Fruit fly (Drosophila melanogaster) whole organism, embryonic: ENCODE data around the gene CG33796.

ENCODE experiments used
- ATbp ChIP-seq: fragments of 200-800 bp; sonication (Bioruptor generic); optimal IDR thresholded peaks from 2 replicates; lab custom pipeline; 2017; ENCODE audit warnings: missing biosample characterization, mild to moderate bottlenecking, missing genetic modification characterization, missing genetic modification reagents
- Ada2b ChIP-seq: fragments of 200-800 bp; sonication (Bioruptor generic); IDR thresholded peaks from 2 replicates; pipeline ENCODE4 v1.3.6; 2022; ENCODE audit warnings: missing biosample characterization, missing genetic modification characterization
- CG10366 ChIP-seq: fragments of 200-800 bp; sonication (Bioruptor generic); IDR thresholded peaks from 2 replicates; pipeline ENCODE4 v1.3.6; 2022; ENCODE audit warnings: missing biosample characterization, missing genetic modification characterization
- CG11504 ChIP-seq: fragments of 200-800 bp; sonication (Bioruptor generic); optimal IDR thresholded peaks from 3 replicates; lab custom pipeline; 2019; ENCODE audit warnings: missing biosample characterization, mild to moderate bottlenecking, missing genetic modification characterization, moderate library complexity
- CG11695 ChIP-seq: fragments of 200-800 bp; sonication (Bioruptor generic); IDR thresholded peaks from 3 replicates; pipeline ENCODE4 v1.3.6; 2022; ENCODE audit warnings: missing biosample characterization, missing genetic modification characterization
- CG12104 ChIP-seq: fragments of 200-800 bp; sonication (Bioruptor generic); optimal IDR thresholded peaks from 3 replicates; lab custom pipeline; 2016; ENCODE audit warnings: missing biosample characterization, missing genetic modification characterization
- CG12219 ChIP-seq: fragments of 200-800 bp; sonication (Bioruptor generic); optimal IDR thresholded peaks from 3 replicates; lab custom pipeline; 2018; ENCODE audit warnings: missing biosample characterization, mild to moderate bottlenecking, missing genetic modification characterization
- CG13775 ChIP-seq: fragments of 200-800 bp; sonication (Bioruptor generic); optimal IDR thresholded peaks from 3 replicates; lab custom pipeline; 2017; ENCODE audit warnings: missing biosample characterization, mild to moderate bottlenecking, missing genetic modification characterization
- CG14014 ChIP-seq: fragments of 200-800 bp; sonication (Bioruptor generic); IDR thresholded peaks from 2 replicates; pipeline ENCODE4 v1.3.6; 2022; ENCODE audit warnings: missing biosample characterization, missing genetic modification characterization
- CG14965 ChIP-seq: fragments of 200-800 bp; sonication (Bioruptor generic); optimal IDR thresholded peaks from 2 replicates; lab custom pipeline; 2016; ENCODE audit warnings: missing biosample characterization, missing genetic modification characterization, borderline replicate concordance
- CG1602 ChIP-seq: fragments of 200-800 bp; sonication (Bioruptor generic); optimal IDR thresholded peaks from 3 replicates; lab custom pipeline; 2016; ENCODE audit warnings: missing biosample characterization, missing genetic modification characterization
- CG17385 ChIP-seq: fragments of 200-800 bp; sonication (Bioruptor generic); optimal IDR thresholded peaks from 3 replicates; lab custom pipeline; 2018; ENCODE audit warnings: missing biosample characterization, mild to moderate bottlenecking, missing genetic modification characterization
- CG31441 ChIP-seq: fragments of 200-800 bp; sonication (Bioruptor generic); IDR thresholded peaks from 2 replicates; pipeline ENCODE4 v1.3.6; 2022; ENCODE audit warnings: missing biosample characterization, missing genetic modification characterization
- CG3838 ChIP-seq: fragments of 200-800 bp; sonication (Bioruptor generic); optimal IDR thresholded peaks from 3 replicates; lab custom pipeline; 2016; ENCODE audit warnings: missing biosample characterization, missing genetic modification characterization
- CG4404 ChIP-seq: fragments of 200-800 bp; sonication (Bioruptor generic); IDR thresholded peaks from 2 replicates; pipeline ENCODE4 v1.3.6; 2022; ENCODE audit warnings: missing biosample characterization, missing genetic modification characterization
- CG8388 ChIP-seq: fragments of 200-800 bp; sonication (Bioruptor generic); optimal IDR thresholded peaks from 2 replicates; lab custom pipeline; 2019; ENCODE audit warnings: missing biosample characterization, mild to moderate bottlenecking, missing genetic modification characterization, moderate library complexity
- D ChIP-seq, 2 experiments: fragments of 200-800 bp in 1 of 2; fragments of >200 bp in 1 of 2; sonication (Bioruptor generic) in 1 of 2; optimal IDR thresholded peaks; 2 replicates in 1 of 2; 3 replicates in 1 of 2; lab custom pipeline; 2017; ENCODE audit warnings: mild to moderate bottlenecking in 1 of 2, missing biosample characterization in 1 of 2, missing genetic modification characterization in 1 of 2, missing genetic modification reagents in 1 of 2
- E2f2 ChIP-seq: fragments of 200-800 bp; sonication (Bioruptor generic); IDR thresholded peaks from 2 replicates; pipeline ENCODE4 v1.3.6; 2022; ENCODE audit warnings: missing biosample characterization, missing genetic modification characterization
- Hand ChIP-seq: fragments of 200-800 bp; sonication (Bioruptor generic); optimal IDR thresholded peaks from 2 replicates; lab custom pipeline; 2017; ENCODE audit warnings: mild to moderate bottlenecking, missing biosample characterization, missing genetic modification reagents, missing genetic modification characterization
- Hr51 ChIP-seq, 2 experiments: fragments of 200-800 bp; sonication (Bioruptor generic); optimal IDR thresholded peaks; 2 replicates in 1 of 2; 3 replicates in 1 of 2; lab custom pipeline; 2016 to 2018; ENCODE audit warnings: missing biosample characterization in 2 of 2, missing genetic modification characterization in 2 of 2, mild to moderate bottlenecking in 1 of 2, moderate library complexity in 1 of 2
- Lpt ChIP-seq: fragments of >200 bp; optimal IDR thresholded peaks from 2 replicates; lab custom pipeline; 2018; ENCODE audit warnings: missing biosample characterization, missing genetic modification characterization
- Med ChIP-seq: fragments of 200-800 bp; sonication (Bioruptor generic); peaks from one replicate; lab custom pipeline; 2016; ENCODE audit warnings: missing biosample characterization, missing genetic modification characterization, mild to moderate bottlenecking, inconsistent platforms, moderate library complexity
- Optix ChIP-seq: fragments of 200-800 bp; sonication (Bioruptor generic); IDR thresholded peaks from 3 replicates; pipeline ENCODE4 v1.3.6; 2022; ENCODE audit warnings: missing biosample characterization, missing genetic modification characterization
- Ptx1 ChIP-seq: fragments of 200-800 bp; sonication (Bioruptor generic); IDR thresholded peaks from 2 replicates; pipeline ENCODE4 v1.3.6; 2022; ENCODE audit warnings: missing biosample characterization, missing genetic modification characterization
- Sox102F ChIP-seq: fragments of 200-800 bp; sonication (Bioruptor generic); optimal IDR thresholded peaks from 2 replicates; lab custom pipeline; 2018; ENCODE audit warnings: missing biosample characterization, mild to moderate bottlenecking, missing genetic modification characterization, moderate library complexity
- ab ChIP-seq: fragments of 200-800 bp; sonication (Bioruptor generic); optimal IDR thresholded peaks from 2 replicates; lab custom pipeline; 2016; ENCODE audit warnings: missing biosample characterization, missing genetic modification characterization
- aop ChIP-seq: fragments of 200-800 bp; sonication (Bioruptor generic); IDR thresholded peaks from 2 replicates; pipeline ENCODE4 v1.3.6; 2022; ENCODE audit warnings: missing biosample characterization, missing genetic modification characterization
- ash1 ChIP-seq: fragments of 200-800 bp; sonication (Bioruptor generic); optimal IDR thresholded peaks from 2 replicates; lab custom pipeline; 2018; ENCODE audit warnings: missing biosample characterization, mild to moderate bottlenecking, missing genetic modification characterization
- az2 ChIP-seq: fragments of 200-800 bp; sonication (Bioruptor generic); optimal IDR thresholded peaks from 3 replicates; lab custom pipeline; 2016; ENCODE audit warnings: missing biosample characterization, missing genetic modification characterization
- bsh ChIP-seq, 2 experiments: fragments of 200-800 bp; sonication (Bioruptor generic); optimal IDR thresholded peaks; 2 replicates each; lab custom pipeline; 2017 to 2018; ENCODE audit warnings: mild to moderate bottlenecking in 2 of 2, missing biosample characterization in 2 of 2, missing genetic modification characterization in 2 of 2, moderate library complexity in 1 of 2
- chinmo ChIP-seq: fragments of 200-800 bp; sonication (Bioruptor generic); IDR thresholded peaks from 4 replicates; pipeline ENCODE4 v1.3.6; 2022; ENCODE audit warnings: missing biosample characterization, missing genetic modification characterization; ENCODE audit not compliant: partially characterized antibody
- gem ChIP-seq: fragments of 200-800 bp; sonication (Bioruptor generic); optimal IDR thresholded peaks from 2 replicates; lab custom pipeline; 2019; ENCODE audit warnings: missing biosample characterization, mild to moderate bottlenecking, missing genetic modification characterization, moderate library complexity
- gro ChIP-seq: fragments of 200-800 bp; sonication (Bioruptor generic); optimal IDR thresholded peaks from 2 replicates; lab custom pipeline; 2016; ENCODE audit warnings: missing biosample characterization, missing genetic modification characterization
- luna ChIP-seq: fragments of 200-800 bp; sonication (Bioruptor generic); optimal IDR thresholded peaks from 2 replicates; lab custom pipeline; 2016; ENCODE audit warnings: missing biosample characterization, missing genetic modification characterization
- nau ChIP-seq: fragments of 200-800 bp; sonication (Bioruptor generic); optimal IDR thresholded peaks from 3 replicates; lab custom pipeline; 2017; ENCODE audit warnings: missing biosample characterization, mild to moderate bottlenecking, missing genetic modification characterization, missing genetic modification reagents
- nerfin-1 ChIP-seq: fragments of 200-800 bp; sonication (Bioruptor generic); optimal IDR thresholded peaks from 3 replicates; lab custom pipeline; 2019; ENCODE audit warnings: missing biosample characterization, mild to moderate bottlenecking, missing genetic modification characterization, moderate library complexity
- nom ChIP-seq: fragments of 200-800 bp; sonication (Bioruptor generic); optimal IDR thresholded peaks from 2 replicates; lab custom pipeline; 2017; ENCODE audit warnings: missing biosample characterization, missing genetic modification characterization, mild to moderate bottlenecking, moderate library complexity, missing genetic modification reagents
- pb ChIP-seq: fragments of 200-800 bp; sonication (Bioruptor generic); optimal IDR thresholded peaks from 3 replicates; lab custom pipeline; 2016; ENCODE audit warnings: missing biosample characterization, missing genetic modification characterization
- prd ChIP-seq, 3 experiments: fragments of >200 bp in 2 of 3; fragments of 200-800 bp in 1 of 3; sonication (Bioruptor generic) in 1 of 3; optimal IDR thresholded peaks in 2 of 3; IDR thresholded peaks in 1 of 3; 2 replicates in 2 of 3; 3 replicates in 1 of 3; pipeline versions ENCODE4 v1.3.6 to Lab custom; 2017 to 2022; ENCODE audit warnings: missing biosample characterization in 1 of 3, missing genetic modification characterization in 1 of 3
- rib ChIP-seq: fragments of 200-800 bp; sonication (Bioruptor generic); IDR thresholded peaks from 2 replicates; pipeline ENCODE4 v1.3.6; 2022; ENCODE audit warnings: missing biosample characterization, missing genetic modification characterization
- slp2 ChIP-seq: fragments of 200-800 bp; sonication (Bioruptor generic); optimal IDR thresholded peaks from 2 replicates; lab custom pipeline; 2016; ENCODE audit warnings: missing biosample characterization, missing genetic modification characterization
- ttk ChIP-seq: fragments of 200-800 bp; sonication (Bioruptor generic); IDR thresholded peaks from 2 replicates; pipeline ENCODE4 v2.1.2; 2022; ENCODE audit warnings: missing biosample characterization, missing genetic modification characterization
- unc-4 ChIP-seq: fragments of 200-800 bp; sonication (Bioruptor generic); IDR thresholded peaks from 2 replicates; pipeline ENCODE4 v1.3.6; 2022; ENCODE audit warnings: missing biosample characterization, missing genetic modification characterization; ENCODE audit not compliant: partially characterized antibody
- vvl ChIP-seq: fragments of 200-800 bp; sonication (Bioruptor generic); IDR thresholded peaks from 2 replicates; pipeline ENCODE4 v1.3.6; 2022; ENCODE audit warnings: missing biosample characterization, missing genetic modification characterization

CG33796 gene

DNA sequence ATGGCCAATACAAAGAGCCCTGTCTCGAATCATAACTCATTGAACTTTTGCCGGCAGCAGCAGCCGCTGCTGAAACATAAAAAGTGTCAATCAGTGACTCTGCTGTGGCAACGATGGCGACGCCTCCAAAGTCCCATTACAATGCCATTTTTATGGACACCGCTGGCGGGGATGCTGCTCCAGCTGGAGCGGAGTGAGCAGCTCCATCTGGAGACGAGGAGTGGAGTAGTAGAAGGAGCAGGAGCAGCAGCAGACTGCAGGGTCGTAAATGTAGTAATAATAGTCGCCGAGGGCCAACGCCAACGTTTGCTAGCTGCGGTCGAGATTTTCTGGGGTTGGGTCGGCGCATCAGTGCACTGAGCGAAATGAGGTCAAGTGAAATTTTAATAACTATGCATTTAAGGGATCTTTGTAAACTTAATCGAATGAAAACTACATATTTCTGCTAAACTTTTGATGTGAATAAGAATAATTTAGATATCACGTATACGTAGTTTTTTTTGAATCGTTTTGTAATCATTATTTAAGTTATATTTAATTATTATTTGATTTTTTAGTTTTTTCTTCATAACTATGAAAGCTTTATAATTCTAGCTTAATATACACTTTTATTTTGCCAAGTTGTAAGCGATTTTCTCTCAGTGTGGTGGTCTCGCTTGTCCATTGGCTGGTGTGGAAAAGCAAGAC lies 1.3 kb downstream of the CG33796 start (continued):
- TF ChIP-seq bsh (GFP tag; optimal IDR thresholded peaks at IDR 0.05; lab: Kevin White, UChicago) (peak in 1 of 2 experiments; percentile 10), CG8388 (no peak), ATbp (GFP tag; lab: Kevin White, UChicago) (peak; percentile 1), CG11695 (no peak), CG31441 (GFP tag; lab: Robert Waterston, UW) (0 out of 2 replicates have a peak, but pooled peaks have one; percentile 12), Hr51 (GFP tag; optimal IDR thresholded peaks at IDR 0.05; lab: Kevin White, UChicago) (peak in 1 of 2 experiments; percentile 4)

DNA sequence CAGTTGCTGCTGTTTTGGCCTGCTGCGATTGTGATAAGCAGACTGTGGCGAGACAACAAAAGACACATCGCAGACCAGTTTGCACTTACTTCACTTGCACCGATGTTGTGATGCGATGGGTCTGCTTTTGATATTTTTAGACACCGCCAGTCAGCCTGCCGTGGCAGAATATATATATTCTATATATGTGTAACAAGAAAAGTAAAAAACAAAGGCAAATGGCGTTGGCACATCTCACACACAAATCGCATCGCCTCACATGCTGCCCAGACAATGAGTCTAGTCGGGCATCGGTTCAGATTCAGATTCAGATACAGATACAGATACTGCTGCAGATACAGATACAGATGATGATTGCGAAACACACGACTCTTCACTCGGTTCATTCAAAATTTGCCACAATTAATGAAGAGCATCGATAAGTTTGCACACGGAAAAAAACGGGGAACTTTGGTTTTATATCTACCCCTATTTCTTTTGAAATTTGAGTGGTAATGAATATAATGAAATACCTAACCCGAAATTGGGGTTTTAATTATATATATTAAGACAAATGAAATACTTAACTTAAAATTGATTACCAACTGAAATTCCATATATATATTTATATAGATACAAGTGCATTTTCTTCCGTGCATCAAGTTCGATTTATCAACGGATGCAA lies 2.1 kb downstream of the CG33796 start:
- TF ChIP-seq Lpt (GFP tag; lab: Kevin White, UChicago): no peak
- peak in 1 of 2 experiments; percentile 1 for TF ChIP-seq Hr51 (GFP tag; optimal IDR thresholded peaks at IDR 0.05; lab: Kevin White, UChicago)
- TF ChIP-seq gem: peak; percentile 9
- no peak for TF ChIP-seq E2f2 (GFP tag; lab: Robert Waterston, UW)
- TF ChIP-seq CG12104: no peak
- TF ChIP-seq CG8388: no peak
- TF ChIP-seq Ptx1 (GFP tag; lab: Robert Waterston, UW): no peak
- TF ChIP-seq aop (GFP tag; lab: Robert Waterston, UW): no peak
- TF ChIP-seq CG11504 (tag; lab: Kevin White, UChicago): peak; percentile 3
- no peak for TF ChIP-seq Ada2b (GFP tag; lab: Robert Waterston, UW)
- TF ChIP-seq CG1602: no peak
- TF ChIP-seq D (optimal IDR thresholded peaks at IDR 0.05; lab: Kevin White, UChicago): no peak
- no peak for TF ChIP-seq D (GFP tag; optimal IDR thresholded peaks at IDR 0.05; lab: Kevin White, UChicago)
- TF ChIP-seq nom: peak; percentile 0
- no peak for TF ChIP-seq Optix (GFP tag; lab: Robert Waterston, UW)
- no peak for TF ChIP-seq unc-4 (GFP tag; lab: Robert Waterston, UW)
- TF ChIP-seq CG10366 (GFP tag; lab: Robert Waterston, UW): no peak
- TF ChIP-seq Med: peak; percentile 48
- no peak for TF ChIP-seq CG17385 (GFP tag; lab: Kevin White, UChicago)
- TF ChIP-seq Hand (GFP tag; lab: Kevin White, UChicago): no peak
- TF ChIP-seq nau (GFP tag; lab: Kevin White, UChicago): no peak
- TF ChIP-seq rib (GFP tag; lab: Robert Waterston, UW): no peak
- TF ChIP-seq luna: no peak
- TF ChIP-seq ttk (GFP tag; lab: Robert Waterston, UW): no peak
- TF ChIP-seq prd (optimal IDR thresholded peaks at IDR 0.05; lab: Kevin White, UChicago): no peak
- no peak for TF ChIP-seq prd (GFP tag; IDR thresholded peaks at IDR 0.05; lab: Robert Waterston, UW)
- no peak for TF ChIP-seq slp2 (GFP tag; lab: Kevin White, UChicago)
- TF ChIP-seq CG14014: no peak
- TF ChIP-seq nerfin-1 (tag; lab: Kevin White, UChicago): no peak
- TF ChIP-seq pb (GFP tag; lab: Kevin White, UChicago): no peak
- no peak for TF ChIP-seq CG4404 (GFP tag; lab: Robert Waterston, UW)
- no peak for TF ChIP-seq CG13775
- no peak for TF ChIP-seq ab (GFP tag; lab: Kevin White, UChicago)
- no peak for TF ChIP-seq gro (GFP tag; lab: Kevin White, UChicago)
- TF ChIP-seq az2 (GFP tag; lab: Kevin White, UChicago): no peak
- no peak for TF ChIP-seq CG3838 (GFP tag; lab: Kevin White, UChicago)
- no peak for TF ChIP-seq CG14965 (GFP tag; lab: Kevin White, UChicago)
- peak; percentile 5 for TF ChIP-seq Sox102F
- no peak for TF ChIP-seq ash1
- TF ChIP-seq chinmo: no peak
- TF ChIP-seq CG12219 (GFP tag; lab: Kevin White, UChicago): no peak
- no peak for TF ChIP-seq vvl
